Fruit fly (Drosophila melanogaster): ENCODE results near the gene Ubi-p5E.

DNA sequence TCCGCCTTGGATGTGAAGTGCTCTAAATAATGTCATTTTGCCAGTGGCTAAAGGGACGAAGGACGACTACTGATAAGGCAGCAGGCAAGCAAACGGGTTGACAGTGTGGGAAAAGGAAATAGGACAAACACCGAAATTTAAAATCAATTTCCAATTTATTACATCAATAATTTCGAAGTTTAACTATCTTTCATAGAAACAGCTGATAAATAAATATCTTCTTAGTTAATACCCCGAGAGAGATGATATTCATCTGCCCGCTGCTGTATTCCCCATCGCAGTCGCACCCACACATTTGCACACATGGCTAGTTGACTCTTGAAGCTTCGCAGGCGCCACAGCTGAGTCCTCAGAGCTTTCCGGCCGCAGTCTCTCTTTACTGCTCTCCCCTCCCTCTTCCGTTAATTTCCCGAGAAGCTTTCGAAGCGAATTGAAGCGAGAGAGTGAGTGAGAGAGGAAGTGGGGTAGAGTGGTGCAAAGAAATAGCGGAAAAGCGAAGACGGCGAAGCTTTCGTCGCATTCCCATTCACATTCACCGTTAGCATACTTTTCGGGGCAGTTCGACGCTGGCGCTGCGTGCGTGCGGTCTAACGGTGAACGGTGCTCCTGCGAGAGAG, 37.5 kb upstream of the Ubi-p5E start:
- no peak for TF ChIP-seq kay (GFP tag; ENCODE audit: borderline replicate concordance)
- no peak for TF ChIP-seq Crg-1 (GFP tag; optimal IDR thresholded peaks at IDR 0.05)
- TF ChIP-seq CG11617 (GFP tag; optimal IDR thresholded peaks at IDR 0.05) = peak; percentile 22
- TF ChIP-seq CG33017 (tag; optimal IDR thresholded peaks at IDR 0.05) = peak; percentile 52
- TF ChIP-seq cnc (optimal IDR thresholded peaks at IDR 0.05) = no peak
- peak; percentile 36 for TF ChIP-seq Hr96 (GFP tag; optimal IDR thresholded peaks at IDR 0.05)
- TF ChIP-seq Mnt (GFP tag; optimal IDR thresholded peaks at IDR 0.05) = no peak
- TF ChIP-seq bab1 (GFP tag; optimal IDR thresholded peaks at IDR 0.05) = no peak
- TF ChIP-seq CG12768 (GFP tag; optimal IDR thresholded peaks at IDR 0.05) = peak; percentile 50

All from whole organism, adult.